Fruit fly (Drosophila melanogaster): ENCODE data around the gene Ugt36A1.
A peak's percentile ranks its signal among the peaks of the same experiment; 100 is the strongest.

Gene Ugt36A1

DNA sequence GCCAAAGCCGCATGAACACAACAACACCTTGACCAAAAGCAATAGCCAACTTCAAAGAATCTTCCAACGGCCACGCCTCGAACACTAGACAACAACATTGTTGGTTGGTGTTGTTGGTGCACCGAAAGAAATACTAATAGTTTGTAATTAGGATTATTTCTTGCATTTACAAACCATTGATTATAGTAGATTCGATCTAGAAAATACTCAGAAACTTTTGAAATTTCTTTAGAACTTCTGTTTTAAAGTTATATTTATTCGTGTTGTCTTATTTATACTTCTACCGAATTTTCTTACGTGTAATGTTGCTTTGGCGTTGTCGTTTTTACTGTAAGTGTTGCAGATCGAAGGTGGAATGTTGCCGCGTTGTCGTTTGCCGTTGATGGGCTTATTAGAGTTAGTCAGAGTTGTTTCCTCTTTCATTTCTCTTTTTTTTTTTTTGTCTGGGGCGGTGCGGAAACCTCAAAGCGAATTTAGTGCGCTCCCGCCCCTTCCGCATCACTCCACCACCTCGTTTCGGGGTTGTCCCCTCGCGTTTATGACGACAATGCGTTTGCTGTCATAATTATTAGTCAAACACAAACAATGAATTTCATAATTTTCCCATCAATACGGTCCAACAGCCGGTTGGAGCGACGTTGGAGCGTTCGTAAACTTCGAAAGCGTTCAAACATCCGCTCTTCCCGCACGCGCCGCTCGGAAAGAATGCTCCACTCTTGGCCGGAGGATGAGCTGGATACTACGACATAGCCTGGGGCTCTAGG, 43.0 kb upstream of the Ugt36A1 start, which contains the start of gene CG43815 (continued):
- TF ChIP-seq wek (GFP tag; optimal IDR thresholded peaks at IDR 0.05) (peak; percentile 48), Nf-YC (tag; optimal IDR thresholded peaks at IDR 0.05) (no peak), CG10366 (GFP tag; IDR thresholded peaks at IDR 0.05) (no peak), Meics (GFP tag; optimal IDR thresholded peaks at IDR 0.05) (no peak), CG8089 (GFP tag; optimal IDR thresholded peaks at IDR 0.05) (no peak), Ptx1 (GFP tag; IDR thresholded peaks at IDR 0.05) (0 out of 2 replicates have a peak, but pooled peaks have one; percentile 14), CG18599 (GFP tag; optimal IDR thresholded peaks at IDR 0.05) (peak; percentile 3), NFAT (GFP tag; IDR thresholded peaks at IDR 0.05) (no peak), CG42726 (GFP tag; IDR thresholded peaks at IDR 0.05; ENCODE audit: partially characterized antibody) (no peak), D19B (GFP tag; optimal IDR thresholded peaks at IDR 0.05) (no peak), CG1792 (GFP tag; optimal IDR thresholded peaks at IDR 0.05) (no peak), schlank (tag; optimal IDR thresholded peaks at IDR 0.05) (no peak), btn (GFP tag; optimal IDR thresholded peaks at IDR 0.05) (no peak), nom (GFP tag; optimal IDR thresholded peaks at IDR 0.05) (no peak), CG9727 (GFP tag; optimal IDR thresholded peaks at IDR 0.05) (peak; percentile 31), Hr3 (GFP tag; optimal IDR thresholded peaks at IDR 0.05) (no peak), CG12299 (tag; optimal IDR thresholded peaks at IDR 0.05) (no peak), Vsx1 (GFP tag; optimal IDR thresholded peaks at IDR 0.05) (no peak), bsh (GFP tag; optimal IDR thresholded peaks at IDR 0.05) (peak in 1 of 2 experiments; percentile 25), sima (GFP tag; optimal IDR thresholded peaks at IDR 0.05) (no peak), Ets65A (GFP tag) (peak; percentile 20), ro (GFP tag; IDR thresholded peaks at IDR 0.05) (no peak), CG3281 (GFP tag; optimal IDR thresholded peaks at IDR 0.05) (no peak), bab2 (GFP tag; optimal IDR thresholded peaks at IDR 0.05) (no peak), CG1832 (GFP tag; optimal IDR thresholded peaks at IDR 0.05) (no peak), sim (GFP tag; IDR thresholded peaks at IDR 0.05) (no peak), Stat92E (GFP tag; optimal IDR thresholded peaks at IDR 0.05) (no peak), dpn (GFP tag; optimal IDR thresholded peaks at IDR 0.05) (no peak), Xbp1 (GFP tag; optimal IDR thresholded peaks at IDR 0.05) (peak; percentile 3), cad (GFP tag; optimal IDR thresholded peaks at IDR 0.05) (no peak), Trl (optimal IDR thresholded peaks at IDR 0.05) (no peak), Trl (GFP tag; optimal IDR thresholded peaks at IDR 0.05) (no peak), Bteb2 (GFP tag; optimal IDR thresholded peaks at IDR 0.05) (no peak), salm (tag; optimal IDR thresholded peaks at IDR 0.05) (no peak), Pdp1 (GFP tag; optimal IDR thresholded peaks at IDR 0.05) (peak in 1 of 2 experiments; percentile 15), Deaf1 (tag; optimal IDR thresholded peaks at IDR 0.05) (no peak), zen2 (GFP tag; IDR thresholded peaks at IDR 0.05; ENCODE audit: partially characterized antibody) (no peak), CG13296 (GFP tag; optimal IDR thresholded peaks at IDR 0.05) (no peak), NfI (GFP tag; optimal IDR thresholded peaks at IDR 0.05) (no peak), ase (GFP tag; IDR thresholded peaks at IDR 0.05) (no peak), bbx (GFP tag; IDR thresholded peaks at IDR 0.05; ENCODE audit: partially characterized antibody) (no peak), phol (tag; optimal IDR thresholded peaks at IDR 0.05) (peak; percentile 20), CG18262 (tag; optimal IDR thresholded peaks at IDR 0.05) (peak; percentile 32), Hr78 (GFP tag; optimal IDR thresholded peaks at IDR 0.05) (no peak), CG16815 (GFP tag; optimal IDR thresholded peaks at IDR 0.05) (no peak), grau (tag; optimal IDR thresholded peaks at IDR 0.05) (peak; percentile 12), D (optimal IDR thresholded peaks at IDR 0.05) (no peak), D (GFP tag; optimal IDR thresholded peaks at IDR 0.05) (no peak), CG10979 (tag; optimal IDR thresholded peaks at IDR 0.05) (peak; percentile 52)
